Fruit fly (Drosophila melanogaster): ENCODE results near the gene Vps45.

DNA sequence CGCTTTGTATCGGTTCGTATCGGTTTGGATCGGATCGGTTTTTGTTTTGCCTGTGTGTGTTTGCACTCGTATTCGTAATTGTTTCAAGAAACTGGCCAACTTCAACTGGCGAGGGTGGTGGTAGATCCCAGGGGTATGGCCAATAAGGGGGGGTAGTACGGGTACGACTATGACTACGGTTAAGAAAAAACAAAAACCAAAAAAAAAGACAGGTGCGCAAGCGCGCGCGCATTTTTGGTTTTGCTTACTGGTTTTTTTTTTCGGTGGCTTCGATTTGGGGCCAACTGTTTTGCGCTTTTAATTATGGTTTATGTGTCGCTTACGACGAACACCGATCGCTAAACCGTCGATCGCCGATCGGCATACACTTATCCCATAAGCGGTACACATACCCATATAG, 31.1 kb downstream of the Vps45 start:
- TF ChIP-seq CTCF (optimal IDR thresholded peaks at IDR 0.05) (no peak), CG8478 (optimal IDR thresholded peaks at IDR 0.05) (no peak)

Data from S2 (cell line).